Fruit fly (Drosophila melanogaster): ENCODE results near the gene Rev1.

DNA sequence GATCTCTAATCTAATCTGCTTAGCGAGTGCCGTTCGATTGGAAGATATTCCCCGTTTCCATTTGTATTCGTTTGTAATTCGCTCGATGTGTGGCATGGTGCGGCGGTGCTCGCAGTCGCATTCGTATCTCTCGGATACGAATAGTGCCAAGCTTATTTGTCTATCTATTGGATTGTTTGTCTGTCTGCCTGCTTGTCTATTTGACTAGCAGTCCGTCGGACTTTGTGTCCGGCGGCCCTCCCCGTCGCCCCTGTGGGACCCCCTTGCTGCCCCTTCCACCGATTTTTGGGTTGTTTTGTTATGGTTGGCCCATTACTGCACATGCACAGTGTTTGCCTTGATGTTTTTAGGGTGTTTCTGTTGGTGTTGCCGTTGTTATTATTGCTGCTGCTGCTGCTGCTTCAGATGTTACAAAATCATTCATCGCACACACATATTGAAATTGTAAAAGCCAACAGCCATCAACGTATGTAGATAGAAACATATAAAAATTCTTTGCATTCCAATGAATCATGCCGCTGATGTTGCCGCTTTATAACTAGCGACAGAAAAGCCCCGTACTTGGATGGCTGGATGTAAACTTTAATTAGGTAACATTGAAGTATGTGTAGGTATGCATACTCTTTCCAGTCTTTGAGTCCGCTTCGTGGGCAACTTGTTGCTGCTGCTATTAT is 39.3 kb upstream of the Rev1 start:
- TF ChIP-seq fru (GFP tag; optimal IDR thresholded peaks at IDR 0.05) (no peak), ey (GFP tag; optimal IDR thresholded peaks at IDR 0.05) (no peak), psq (GFP tag; optimal IDR thresholded peaks at IDR 0.05) (no peak), pan (optimal IDR thresholded peaks at IDR 0.05) (no peak)

All from whole organism, wandering third instar larva.